Fruit fly (Drosophila melanogaster) whole organism, embryonic: Measurements from ENCODE around the gene sqh.

Source experiments
- Ada2b ChIP-seq: fragments of 200-800 bp; sonication (Bioruptor generic); IDR thresholded peaks from 2 replicates; pipeline ENCODE4 v1.3.6; 2022; ENCODE audit warnings: missing biosample characterization, missing genetic modification characterization
- B-H2 ChIP-seq: fragments of 200-800 bp; sonication (Bioruptor generic); optimal IDR thresholded peaks from 2 replicates; lab custom pipeline; 2018; ENCODE audit warnings: missing biosample characterization, mild to moderate bottlenecking, missing genetic modification characterization
- CG10959 ChIP-seq: fragments of 200-800 bp; sonication (Bioruptor generic); IDR thresholded peaks from 2 replicates; pipeline ENCODE4 v1.3.6; 2022; ENCODE audit warnings: missing biosample characterization, missing genetic modification characterization
- CG12155 ChIP-seq: fragments of 200-800 bp; sonication (Bioruptor generic); optimal IDR thresholded peaks from 3 replicates; lab custom pipeline; 2016; ENCODE audit warnings: missing biosample characterization, missing genetic modification characterization
- CG12942 ChIP-seq: fragments of 200-800 bp; sonication (Bioruptor generic); optimal IDR thresholded peaks from 3 replicates; lab custom pipeline; 2016; ENCODE audit warnings: missing biosample characterization, missing genetic modification characterization
- CG15696 ChIP-seq: fragments of 200-800 bp; sonication (Bioruptor generic); optimal IDR thresholded peaks from 2 replicates; lab custom pipeline; 2019; ENCODE audit warnings: missing biosample characterization, mild to moderate bottlenecking, missing genetic modification characterization, moderate library complexity
- CG16813 ChIP-seq: fragments of 200-800 bp; sonication (Bioruptor generic); IDR thresholded peaks from 3 replicates; pipeline ENCODE4 v1.3.6; 2022; ENCODE audit warnings: missing biosample characterization, missing genetic modification characterization; ENCODE audit not compliant: partially characterized antibody
- CG16863 ChIP-seq: fragments of 200-800 bp; sonication (Bioruptor generic); optimal IDR thresholded peaks from 3 replicates; lab custom pipeline; 2016; ENCODE audit warnings: missing biosample characterization, missing genetic modification characterization
- CG17359 ChIP-seq: fragments of 200-800 bp; sonication (Bioruptor generic); optimal IDR thresholded peaks from 3 replicates; lab custom pipeline; 2018; ENCODE audit warnings: missing biosample characterization, mild to moderate bottlenecking, missing genetic modification characterization, moderate library complexity
- CG2120 ChIP-seq: fragments of 200-800 bp; sonication (Bioruptor generic); optimal IDR thresholded peaks from 3 replicates; lab custom pipeline; 2016; ENCODE audit warnings: missing biosample characterization, missing genetic modification characterization
- CG2202 ChIP-seq: fragments of 200-800 bp; sonication (Bioruptor generic); optimal IDR thresholded peaks from 2 replicates; lab custom pipeline; 2018; ENCODE audit warnings: missing biosample characterization, mild to moderate bottlenecking, missing genetic modification characterization
- CG30403 ChIP-seq: fragments of 200-800 bp; sonication (Bioruptor generic); optimal IDR thresholded peaks from 3 replicates; lab custom pipeline; 2016; ENCODE audit warnings: missing biosample characterization, missing genetic modification characterization
- CG31365 ChIP-seq: fragments of 200-800 bp; sonication (Bioruptor generic); optimal IDR thresholded peaks from 2 replicates; lab custom pipeline; 2018; ENCODE audit warnings: missing biosample characterization, mild to moderate bottlenecking, missing genetic modification characterization
- CG31388 ChIP-seq: fragments of 200-800 bp; sonication (Bioruptor generic); optimal IDR thresholded peaks from 2 replicates; lab custom pipeline; 2016; ENCODE audit warnings: missing biosample characterization, missing genetic modification characterization
- CG3281 ChIP-seq: fragments of 200-800 bp; sonication (Bioruptor generic); optimal IDR thresholded peaks from 3 replicates; lab custom pipeline; 2017; ENCODE audit warnings: missing biosample characterization, mild to moderate bottlenecking, missing genetic modification characterization
- CG3995 ChIP-seq: fragments of 200-800 bp; sonication (Bioruptor generic); optimal IDR thresholded peaks from 3 replicates; lab custom pipeline; 2016; ENCODE audit warnings: missing biosample characterization, missing genetic modification characterization
- CG4424 ChIP-seq: fragments of 200-800 bp; sonication (Bioruptor generic); optimal IDR thresholded peaks from 3 replicates; lab custom pipeline; 2016; ENCODE audit warnings: missing biosample characterization, missing genetic modification characterization
- CG6683 ChIP-seq: fragments of 200-800 bp; sonication (Bioruptor generic); optimal IDR thresholded peaks from 2 replicates; lab custom pipeline; 2017; ENCODE audit warnings: missing biosample characterization, mild to moderate bottlenecking, missing genetic modification characterization, missing genetic modification reagents
- CG7745 ChIP-seq: fragments of 200-800 bp; sonication (Bioruptor generic); optimal IDR thresholded peaks from 2 replicates; lab custom pipeline; 2018; ENCODE audit warnings: missing biosample characterization, mild to moderate bottlenecking, missing genetic modification characterization, moderate library complexity
- CG7839 ChIP-seq: fragments of 200-800 bp; sonication (Bioruptor generic); optimal IDR thresholded peaks from 3 replicates; lab custom pipeline; 2018; ENCODE audit warnings: missing biosample characterization, mild to moderate bottlenecking, missing genetic modification characterization, moderate library complexity
- CG9932 ChIP-seq: fragments of 200-800 bp; sonication (Bioruptor generic); IDR thresholded peaks from 2 replicates; pipeline ENCODE4 v1.3.6; 2022; ENCODE audit warnings: missing biosample characterization, missing genetic modification characterization
- CTCF ChIP-seq: fragments of 200-800 bp; sonication (Bioruptor generic); optimal IDR thresholded peaks from 2 replicates; lab custom pipeline; 2017; ENCODE audit warnings: missing biosample characterization, mild to moderate bottlenecking, missing genetic modification characterization, moderate library complexity
- D19B ChIP-seq: fragments of 200-800 bp; sonication (Bioruptor generic); optimal IDR thresholded peaks from 2 replicates; lab custom pipeline; 2017; ENCODE audit warnings: missing biosample characterization, mild to moderate bottlenecking, missing genetic modification characterization
- Doc3 ChIP-seq: fragments of 200-800 bp; sonication (Bioruptor generic); IDR thresholded peaks from 3 replicates; pipeline ENCODE4 v1.3.6; 2022; ENCODE audit warnings: missing biosample characterization, missing genetic modification characterization; ENCODE audit not compliant: partially characterized antibody
- Eip74EF ChIP-seq, 2 experiments: fragments of 200-800 bp in 1 of 2; fragments of >200 bp in 1 of 2; sonication (Bioruptor generic) in 1 of 2; optimal IDR thresholded peaks; 2 replicates each; lab custom pipeline; 2017 to 2019; ENCODE audit warnings: missing biosample characterization in 2 of 2, missing genetic modification characterization in 2 of 2, mild to moderate bottlenecking in 1 of 2, moderate library complexity in 1 of 2
- Elba2 ChIP-seq: fragments of 200-800 bp; sonication (Bioruptor generic); optimal IDR thresholded peaks from 3 replicates; lab custom pipeline; 2016; ENCODE audit warnings: missing biosample characterization, missing genetic modification characterization
- Fer2 ChIP-seq: fragments of 200-800 bp; sonication (Bioruptor generic); optimal IDR thresholded peaks from 2 replicates; lab custom pipeline; 2018; ENCODE audit warnings: missing biosample characterization, mild to moderate bottlenecking, missing genetic modification characterization, moderate library complexity
- Hmx ChIP-seq: fragments of 200-800 bp; sonication (Bioruptor generic); optimal IDR thresholded peaks from 2 replicates; lab custom pipeline; 2016; ENCODE audit warnings: missing biosample characterization, missing genetic modification characterization
- MESR4 ChIP-seq: fragments of 200-800 bp; sonication (Bioruptor generic); optimal IDR thresholded peaks from 2 replicates; lab custom pipeline; 2018; ENCODE audit warnings: missing biosample characterization, mild to moderate bottlenecking, missing genetic modification characterization, moderate library complexity
- MTF-1 ChIP-seq: fragments of 200-800 bp; sonication (Bioruptor generic); optimal IDR thresholded peaks from 2 replicates; lab custom pipeline; 2018; ENCODE audit warnings: missing biosample characterization, mild to moderate bottlenecking, missing genetic modification characterization, borderline replicate concordance
- Med ChIP-seq: fragments of 200-800 bp; sonication (Bioruptor generic); peaks from one replicate; lab custom pipeline; 2016; ENCODE audit warnings: missing biosample characterization, missing genetic modification characterization, mild to moderate bottlenecking, inconsistent platforms, moderate library complexity
- NC2β ChIP-seq: fragments of 200-800 bp; sonication (Bioruptor generic); optimal IDR thresholded peaks from 2 replicates; lab custom pipeline; 2016; ENCODE audit warnings: missing biosample characterization, missing genetic modification characterization
- Nf-YB ChIP-seq: fragments of 200-800 bp; sonication (Bioruptor generic); optimal IDR thresholded peaks from 3 replicates; lab custom pipeline; 2019; ENCODE audit warnings: missing biosample characterization, mild to moderate bottlenecking, missing genetic modification characterization, moderate library complexity
- Oaz ChIP-seq: fragments of 200-800 bp; sonication (Bioruptor generic); IDR thresholded peaks from 2 replicates; pipeline ENCODE4 v1.3.6; 2022; ENCODE audit warnings: missing biosample characterization, missing genetic modification characterization
- Stat92E ChIP-seq, 3 experiments: fragments of >200 bp in 2 of 3; fragments of 200-800 bp in 1 of 3; sonication (Bioruptor generic) in 1 of 3; optimal IDR thresholded peaks; 2 replicates each; lab custom pipeline; 2017 to 2019; ENCODE audit warnings: missing biosample characterization in 3 of 3, missing genetic modification characterization in 3 of 3, mild to moderate bottlenecking in 1 of 3, moderate library complexity in 1 of 3
- Taf1 ChIP-seq: fragments of 200-800 bp; sonication (Bioruptor generic); IDR thresholded peaks from 2 replicates; pipeline ENCODE4 v1.3.6; 2022; ENCODE audit warnings: missing biosample characterization, missing genetic modification characterization
- Trl ChIP-seq, 3 experiments: fragments of >200 bp in 2 of 3; fragments of 200-800 bp in 1 of 3; sonication (Bioruptor generic) in 1 of 3; optimal IDR thresholded peaks; 2 replicates in 1 of 3; 3 replicates in 2 of 3; lab custom pipeline; 2016 to 2017; ENCODE audit warnings: missing biosample characterization in 1 of 3, missing genetic modification characterization in 1 of 3
- aop ChIP-seq: fragments of 200-800 bp; sonication (Bioruptor generic); IDR thresholded peaks from 2 replicates; pipeline ENCODE4 v1.3.6; 2022; ENCODE audit warnings: missing biosample characterization, missing genetic modification characterization
- croc ChIP-seq: fragments of 200-800 bp; sonication (Bioruptor generic); conservative IDR thresholded peaks from 3 replicates; pipeline ENCODE4 v1.3.6; 2022; ENCODE audit warnings: missing biosample characterization, missing genetic modification characterization
- fd96Cb ChIP-seq: fragments of 200-800 bp; sonication (Bioruptor generic); optimal IDR thresholded peaks from 2 replicates; lab custom pipeline; 2018; ENCODE audit warnings: missing biosample characterization, mild to moderate bottlenecking, missing genetic modification characterization, moderate library complexity
- hth ChIP-seq: fragments of >200 bp; optimal IDR thresholded peaks from 2 replicates; lab custom pipeline; 2017; ENCODE audit warnings: inconsistent platforms
- lbe ChIP-seq: fragments of 200-800 bp; sonication (Bioruptor generic); optimal IDR thresholded peaks from 2 replicates; lab custom pipeline; 2016; ENCODE audit warnings: missing biosample characterization, mild to moderate bottlenecking, missing genetic modification characterization
- nau ChIP-seq: fragments of 200-800 bp; sonication (Bioruptor generic); optimal IDR thresholded peaks from 3 replicates; lab custom pipeline; 2017; ENCODE audit warnings: missing biosample characterization, mild to moderate bottlenecking, missing genetic modification characterization, missing genetic modification reagents
- pita ChIP-seq: fragments of 200-800 bp; sonication (Bioruptor generic); optimal IDR thresholded peaks from 2 replicates; lab custom pipeline; 2017; ENCODE audit warnings: missing biosample characterization, mild to moderate bottlenecking, missing genetic modification characterization
- ranshi ChIP-seq: fragments of 200-800 bp; sonication (Bioruptor generic); IDR thresholded peaks from 2 replicates; pipeline ENCODE4 v1.3.6; 2022; ENCODE audit warnings: missing biosample characterization, missing genetic modification characterization
- salm ChIP-seq: fragments of 200-800 bp; sonication (Bioruptor generic); optimal IDR thresholded peaks from 2 replicates; lab custom pipeline; 2018; ENCODE audit warnings: missing biosample characterization, mild to moderate bottlenecking, missing genetic modification characterization
- sob ChIP-seq: fragments of 200-800 bp; sonication (Bioruptor generic); IDR thresholded peaks from 2 replicates; pipeline ENCODE4 v1.3.6; 2022; ENCODE audit warnings: missing biosample characterization, missing genetic modification characterization
- vnd ChIP-seq: fragments of 200-800 bp; sonication (Bioruptor generic); IDR thresholded peaks from 3 replicates; pipeline ENCODE4 v1.3.6; 2022; ENCODE audit warnings: missing biosample characterization, missing genetic modification characterization; ENCODE audit not compliant: partially characterized antibody
- vvl ChIP-seq: fragments of 200-800 bp; sonication (Bioruptor generic); IDR thresholded peaks from 2 replicates; pipeline ENCODE4 v1.3.6; 2022; ENCODE audit warnings: missing biosample characterization, missing genetic modification characterization
- zf30C ChIP-seq: fragments of 200-800 bp; sonication (Bioruptor generic); optimal IDR thresholded peaks from 3 replicates; lab custom pipeline; 2018; ENCODE audit warnings: missing biosample characterization, mild to moderate bottlenecking, missing genetic modification characterization

The sqh gene

DNA sequence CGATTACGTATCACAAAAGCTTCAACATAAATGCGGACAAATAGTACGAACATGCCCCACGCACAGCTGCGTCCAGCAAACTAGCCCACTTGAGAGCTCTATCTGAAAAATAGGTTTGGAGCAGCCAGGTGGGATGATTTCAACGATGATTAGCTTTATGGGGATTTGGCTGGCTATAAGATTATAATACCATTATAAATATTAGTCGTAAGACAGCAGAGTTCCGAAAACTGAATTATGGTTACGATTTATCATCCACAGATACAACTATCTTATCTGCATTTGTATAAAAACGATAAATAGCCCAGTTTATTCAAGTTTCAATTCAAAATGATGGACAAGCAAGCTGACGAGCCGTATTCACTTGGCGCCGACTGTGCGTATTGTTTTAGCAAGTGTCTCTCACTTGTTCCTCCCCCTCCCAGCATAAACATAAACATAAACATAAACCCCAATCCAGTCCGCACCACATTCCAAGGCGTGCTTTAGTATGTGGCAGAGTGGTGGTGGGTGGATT lies 38.7 kb upstream of the sqh start (continued):
- peak; percentile 79 for TF ChIP-seq CG6683 (GFP tag; lab: Kevin White, UChicago)
- peak; percentile 14 for TF ChIP-seq CTCF
- peak; percentile 48; the same call in 1 of the 2 replicates for TF ChIP-seq CG9932
- TF ChIP-seq aop (GFP tag; lab: Robert Waterston, UW): no peak
- TF ChIP-seq Fer2 (tag; lab: Kevin White, UChicago): peak; percentile 13
- TF ChIP-seq CG2202 (tag; lab: Kevin White, UChicago): no peak
- peak; percentile 51 for TF ChIP-seq CG31365 (tag; lab: Kevin White, UChicago)
- TF ChIP-seq CG16863 (GFP tag; lab: Kevin White, UChicago): peak; percentile 35
- TF ChIP-seq Doc3 (GFP tag; lab: Robert Waterston, UW): no peak
- peak; percentile 50 for TF ChIP-seq CG31388 (GFP tag; lab: Kevin White, UChicago)
- peak; percentile 66 for TF ChIP-seq salm (tag; lab: Kevin White, UChicago)
- TF ChIP-seq CG30403 (GFP tag; lab: Kevin White, UChicago): peak; percentile 77
- TF ChIP-seq nau (GFP tag; lab: Kevin White, UChicago): peak; percentile 85
- TF ChIP-seq hth (lab: Kevin White, UChicago): no peak
- TF ChIP-seq sob (GFP tag; lab: Robert Waterston, UW): peak; percentile 64
- TF ChIP-seq vvl: no peak; the same call in 1 of the 2 replicates
- no peak for TF ChIP-seq zf30C
- TF ChIP-seq CG7745: no peak
- TF ChIP-seq Ada2b: peak; percentile 66
- peak; percentile 50 for TF ChIP-seq CG12155
- TF ChIP-seq vnd: no peak
- no peak for TF ChIP-seq lbe (GFP tag; lab: Kevin White, UChicago)
- TF ChIP-seq CG4424 (GFP tag; lab: Kevin White, UChicago): peak; percentile 61
- no peak for TF ChIP-seq CG16813 (GFP tag; lab: Robert Waterston, UW)
- TF ChIP-seq Stat92E (GFP tag; optimal IDR thresholded peaks at IDR 0.05; lab: Kevin White, UChicago): no peak
- TF ChIP-seq Eip74EF (GFP tag; optimal IDR thresholded peaks at IDR 0.05; lab: Kevin White, UChicago): peak in 1 of 2 experiments; percentile 82
- no peak for TF ChIP-seq CG10959 (GFP tag; lab: Robert Waterston, UW)
- TF ChIP-seq pita (GFP tag; lab: Kevin White, UChicago): no peak
- TF ChIP-seq CG12942 (GFP tag; lab: Kevin White, UChicago): peak; percentile 35
- TF ChIP-seq fd96Cb (tag; lab: Kevin White, UChicago): peak; percentile 69
- TF ChIP-seq B-H2: peak; percentile 51
- peak; percentile 49 for TF ChIP-seq Nf-YB (GFP tag; lab: Kevin White, UChicago)
- peak; percentile 82 for TF ChIP-seq CG2120 (GFP tag; lab: Kevin White, UChicago)
- TF ChIP-seq D19B (GFP tag; lab: Kevin White, UChicago): peak; percentile 74
- TF ChIP-seq croc (GFP tag; lab: Robert Waterston, UW): peak; percentile 42; the same call in 1 of the 3 replicates
- peak; percentile 75 for TF ChIP-seq CG17359 (tag; lab: Kevin White, UChicago)
- TF ChIP-seq CG15696 (tag; lab: Kevin White, UChicago): peak; percentile 17
- TF ChIP-seq CG3281: peak; percentile 91
- TF ChIP-seq NC2β (GFP tag; lab: Kevin White, UChicago): no peak
- TF ChIP-seq Oaz (GFP tag; lab: Robert Waterston, UW): no peak
- peak; percentile 47; the same call in 1 of the 2 replicates for TF ChIP-seq ranshi (GFP tag; lab: Robert Waterston, UW)
- no peak for TF ChIP-seq Taf1 (GFP tag; lab: Robert Waterston, UW)
- peak; percentile 89 for TF ChIP-seq CG7839
- no peak for TF ChIP-seq CG3995 (GFP tag; lab: Kevin White, UChicago)
- TF ChIP-seq Hmx: no peak
- peak; percentile 94 for TF ChIP-seq Med (GFP tag; lab: Kevin White, UChicago)
- TF ChIP-seq Trl (optimal IDR thresholded peaks at IDR 0.05; lab: Kevin White, UChicago): no peak
- no peak for TF ChIP-seq Trl (GFP tag; optimal IDR thresholded peaks at IDR 0.05; lab: Kevin White, UChicago)
- TF ChIP-seq MTF-1 (GFP tag; lab: Kevin White, UChicago): no peak
- no peak for TF ChIP-seq Elba2 (GFP tag; lab: Kevin White, UChicago)
- TF ChIP-seq MESR4 (GFP tag; lab: Kevin White, UChicago): no peak
